Worm (Caenorhabditis elegans) whole organism, L4/young adult: ENCODE data around the gene tsp-18.

Experiments used
- W03F9.2 ChIP-seq: fragments of 150-350 bp; optimal IDR thresholded peaks from 2 replicates; lab custom pipeline; 2014; ENCODE audit warnings: missing biosample characterization, missing genetic modification characterization
- dao-5 ChIP-seq: sonication (generic microtip); optimal IDR thresholded peaks from 2 replicates; lab custom pipeline; 2016; ENCODE audit warnings: missing genotype, missing genetic modification characterization, moderate library complexity, missing compliant biosample characterization

ce11 chrII:5911274-5911673 lies 6.9 kb downstream of the tsp-18 start, which contains the start of gene cgt-3:
- no peak for TF ChIP-seq dao-5 (tag; lab: Kevin White, UChicago)
- no peak for TF ChIP-seq W03F9.2
